Worm (Caenorhabditis elegans) whole organism, L2 larva: ENCODE data around the gene flp-21.

Experiments
- R02D3.7 ChIP-seq: fragments of 150-350 bp; optimal IDR thresholded peaks from 2 replicates; lab custom pipeline; 2014; ENCODE audit warnings: missing biosample characterization, missing genetic modification characterization
- lin-13 ChIP-seq: fragments of 150-350 bp; optimal IDR thresholded peaks from 2 replicates; lab custom pipeline; 2014; ENCODE audit warnings: missing biosample characterization, missing genetic modification reagents, missing genetic modification characterization
- lin-39 ChIP-seq: fragments of 150-350 bp; optimal IDR thresholded peaks from 2 replicates; lab custom pipeline; 2014; ENCODE audit warnings: missing biosample characterization, missing genetic modification reagents, missing genetic modification characterization
- lsy-2 ChIP-seq, 2 experiments: fragments of 150-350 bp in 1 of 2; sonication (generic microtip) in 1 of 2; optimal IDR thresholded peaks; 2 replicates each; lab custom pipeline; 2014 to 2017; ENCODE audit warnings: missing biosample characterization in 2 of 2, missing genetic modification characterization in 2 of 2
- nhr-11 ChIP-seq: fragments of 150-350 bp; optimal IDR thresholded peaks from 2 replicates; lab custom pipeline; 2014; ENCODE audit warnings: missing biosample characterization, missing genetic modification characterization
- nhr-23 ChIP-seq: fragments of 150-350 bp; optimal IDR thresholded peaks from 2 replicates; lab custom pipeline; 2014; ENCODE audit warnings: missing biosample characterization, missing genetic modification reagents, missing genetic modification characterization
- nhr-237 ChIP-seq: fragments of 150-350 bp; optimal IDR thresholded peaks from 2 replicates; lab custom pipeline; 2014; ENCODE audit warnings: missing biosample characterization, missing genetic modification characterization
- nhr-25 ChIP-seq: fragments of 150-350 bp; sonication (generic microtip); optimal IDR thresholded peaks from 3 replicates; lab custom pipeline; 2014; ENCODE audit warnings: missing biosample characterization, missing genetic modification characterization
- nhr-6 ChIP-seq: fragments of 150-350 bp; optimal IDR thresholded peaks from 2 replicates; lab custom pipeline; 2014; ENCODE audit warnings: missing biosample characterization, missing genetic modification characterization
- skn-1 ChIP-seq: sonication (generic microtip); optimal IDR thresholded peaks from 2 replicates; lab custom pipeline; 2017; ENCODE audit warnings: missing biosample characterization, missing genetic modification characterization
- sma-3 ChIP-seq: sonication (generic microtip); optimal IDR thresholded peaks from 2 replicates; lab custom pipeline; 2016; ENCODE audit warnings: missing genetic modification reagents, missing genetic modification characterization, missing compliant biosample characterization
- unc-62 ChIP-seq: fragments of 150-350 bp; optimal IDR thresholded peaks from 2 replicates; lab custom pipeline; 2014; ENCODE audit warnings: missing biosample characterization, missing genetic modification reagents, missing genetic modification characterization
- zag-1 ChIP-seq: fragments of 150-350 bp; optimal IDR thresholded peaks from 2 replicates; lab custom pipeline; 2014; ENCODE audit warnings: missing biosample characterization, missing genetic modification characterization

ce11 chrV:7777098-7777497 lies 16.1 kb upstream of the flp-21 start, which contains the start of gene C26F1.3:
- TF ChIP-seq lin-39 (tag; lab: Kevin White, UChicago) (no peak), nhr-11 (no peak), nhr-23 (tag; lab: Kevin White, UChicago) (no peak), skn-1 (no peak), nhr-237 (tag; lab: Kevin White, UChicago) (no peak), nhr-25 (tag; lab: Kevin White, UChicago) (no peak), unc-62 (GFP tag; lab: Kevin White, UChicago) (no peak), nhr-6 (tag; lab: Kevin White, UChicago) (no peak), zag-1 (tag; lab: Kevin White, UChicago) (no peak), lin-13 (GFP tag; lab: Kevin White, UChicago) (no peak), lsy-2 (tag; optimal IDR thresholded peaks at IDR 0.05; lab: Kevin White, UChicago) (no peak), R02D3.7 (tag; lab: Kevin White, UChicago) (no peak), sma-3 (GFP tag; lab: Kevin White, UChicago) (no peak)
